Worm (Caenorhabditis elegans) whole organism, L3 larva: ENCODE results near the gene srg-50.

Source experiments
- R02D3.7 ChIP-seq: fragments of 150-350 bp; optimal IDR thresholded peaks from 2 replicates; lab custom pipeline; 2014; ENCODE audit warnings: missing biosample characterization, missing genetic modification characterization
- ZK546.5 ChIP-seq: sonication (generic microtip); optimal IDR thresholded peaks from 2 replicates; lab custom pipeline; 2017; ENCODE audit warnings: missing biosample characterization, missing genetic modification characterization
- ama-1 ChIP-seq: fragments of 150-350 bp; optimal IDR thresholded peaks from 2 replicates; lab custom pipeline; 2018
- ceh-16 ChIP-seq: sonication (generic microtip); optimal IDR thresholded peaks from 2 replicates; lab custom pipeline; 2017; ENCODE audit warnings: missing biosample characterization, missing genetic modification characterization
- ceh-28 ChIP-seq: fragments of 150-350 bp; optimal IDR thresholded peaks from 2 replicates; lab custom pipeline; 2014; ENCODE audit warnings: missing biosample characterization, missing genetic modification reagents, missing genetic modification characterization
- ceh-82 ChIP-seq: fragments of 150-350 bp; optimal IDR thresholded peaks from 2 replicates; lab custom pipeline; 2014; ENCODE audit warnings: missing biosample characterization, missing genetic modification characterization
- ceh-9 ChIP-seq: sonication (generic microtip); optimal IDR thresholded peaks from 2 replicates; lab custom pipeline; 2018; ENCODE audit warnings: missing biosample characterization, missing genetic modification characterization
- daf-12 ChIP-seq: fragments of 150-350 bp; optimal IDR thresholded peaks from 2 replicates; lab custom pipeline; 2014; ENCODE audit warnings: missing biosample characterization, missing genetic modification reagents, missing genetic modification characterization
- egl-5 ChIP-seq: fragments of 150-350 bp; optimal IDR thresholded peaks from 2 replicates; lab custom pipeline; 2017; ENCODE audit warnings: missing biosample characterization, missing genetic modification reagents, missing genetic modification characterization, inconsistent platforms
- elt-1 ChIP-seq: fragments of 150-350 bp; optimal IDR thresholded peaks from 2 replicates; lab custom pipeline; 2014; ENCODE audit warnings: missing biosample characterization, missing genetic modification characterization
- elt-2 ChIP-seq: sonication (generic microtip); optimal IDR thresholded peaks from 2 replicates; lab custom pipeline; 2016; ENCODE audit warnings: missing genetic modification reagents, mild to moderate bottlenecking, missing genetic modification characterization, missing compliant biosample characterization
- fkh-10 ChIP-seq: sonication (generic microtip); optimal IDR thresholded peaks from 2 replicates; lab custom pipeline; 2017; ENCODE audit warnings: missing biosample characterization, missing genetic modification reagents, missing genetic modification characterization
- fkh-2 ChIP-seq: fragments of 150-350 bp; optimal IDR thresholded peaks from 2 replicates; lab custom pipeline; 2014; ENCODE audit warnings: missing biosample characterization, missing genetic modification reagents, missing genetic modification characterization
- fos-1 ChIP-seq: fragments of 150-350 bp; optimal IDR thresholded peaks from 2 replicates; lab custom pipeline; 2014; ENCODE audit warnings: missing biosample characterization, missing genetic modification characterization
- hmg-11 ChIP-seq: sonication (generic microtip); optimal IDR thresholded peaks from 2 replicates; lab custom pipeline; 2016; ENCODE audit warnings: missing genetic modification characterization, missing compliant biosample characterization
- lin-15B ChIP-seq: fragments of 150-350 bp; optimal IDR thresholded peaks from 2 replicates; lab custom pipeline; 2014; ENCODE audit warnings: missing biosample characterization, missing genetic modification characterization
- lin-39 ChIP-seq: fragments of 150-350 bp; optimal IDR thresholded peaks from 2 replicates; lab custom pipeline; 2018; ENCODE audit warnings: missing biosample characterization, missing genetic modification reagents, missing genetic modification characterization
- lsy-12 ChIP-seq: sonication (generic microtip); optimal IDR thresholded peaks from 2 replicates; lab custom pipeline; 2016; ENCODE audit warnings: mild to moderate bottlenecking, missing genetic modification characterization, missing compliant biosample characterization
- mdl-1 ChIP-seq: fragments of 150-350 bp; optimal IDR thresholded peaks from 2 replicates; lab custom pipeline; 2014; ENCODE audit warnings: missing biosample characterization, missing genetic modification characterization
- mml-1 ChIP-seq: fragments of 150-350 bp; sonication (generic microtip); optimal IDR thresholded peaks from 3 replicates; lab custom pipeline; 2014; ENCODE audit warnings: missing biosample characterization, missing genetic modification characterization
- nfya-1 ChIP-seq: sonication (generic microtip); optimal IDR thresholded peaks from 2 replicates; lab custom pipeline; 2017; ENCODE audit warnings: missing genetic modification characterization, mild to moderate bottlenecking, missing compliant biosample characterization, antibody characterized with exemption, moderate library complexity; ENCODE audit not compliant: insufficient read depth
- nhr-11 ChIP-seq: fragments of 150-350 bp; optimal IDR thresholded peaks from 2 replicates; lab custom pipeline; 2014; ENCODE audit warnings: missing biosample characterization, missing genetic modification characterization
- nhr-12 ChIP-seq: fragments of 150-350 bp; optimal IDR thresholded peaks from 2 replicates; lab custom pipeline; 2014; ENCODE audit warnings: missing biosample characterization, missing genetic modification characterization
- nhr-23 ChIP-seq: fragments of 150-350 bp; optimal IDR thresholded peaks from 2 replicates; lab custom pipeline; 2014; ENCODE audit warnings: missing biosample characterization, missing genetic modification reagents, missing genetic modification characterization
- nhr-237 ChIP-seq: fragments of 150-350 bp; optimal IDR thresholded peaks from 2 replicates; lab custom pipeline; 2014; ENCODE audit warnings: missing biosample characterization, missing genetic modification characterization
- nhr-25 ChIP-seq: sonication (generic microtip); optimal IDR thresholded peaks from 2 replicates; lab custom pipeline; 2017; ENCODE audit warnings: missing biosample characterization, missing genetic modification characterization
- nhr-28 ChIP-seq: fragments of 150-350 bp; optimal IDR thresholded peaks from 2 replicates; lab custom pipeline; 2014; ENCODE audit warnings: missing biosample characterization, missing genetic modification characterization
- nhr-43 ChIP-seq: sonication (generic microtip); optimal IDR thresholded peaks from 2 replicates; lab custom pipeline; 2016; ENCODE audit warnings: mild to moderate bottlenecking, missing genetic modification characterization, missing compliant biosample characterization; ENCODE audit not compliant: poor library complexity, severe bottlenecking
- nhr-67 ChIP-seq: fragments of 150-350 bp; optimal IDR thresholded peaks from 2 replicates; lab custom pipeline; 2014; ENCODE audit warnings: missing biosample characterization, missing genetic modification characterization
- nhr-76 ChIP-seq: fragments of 150-350 bp; sonication (generic microtip); optimal IDR thresholded peaks from 5 replicates; lab custom pipeline; 2014; ENCODE audit warnings: missing biosample characterization, missing genetic modification characterization
- nhr-77 ChIP-seq: fragments of 150-350 bp; optimal IDR thresholded peaks from 2 replicates; lab custom pipeline; 2014; ENCODE audit warnings: missing biosample characterization, missing genetic modification characterization
- pha-4 ChIP-seq: fragments of 150-350 bp; optimal IDR thresholded peaks from 2 replicates; lab custom pipeline; 2014; ENCODE audit warnings: missing biosample characterization, missing genetic modification reagents, missing genetic modification characterization
- pqm-1 ChIP-seq: fragments of 150-350 bp; optimal IDR thresholded peaks from 2 replicates; lab custom pipeline; 2017; ENCODE audit warnings: missing biosample characterization, missing genetic modification characterization, inconsistent platforms
- sea-2 ChIP-seq: fragments of 150-350 bp; sonication (generic microtip); optimal IDR thresholded peaks from 4 replicates; lab custom pipeline; 2014; ENCODE audit warnings: missing biosample characterization, missing genetic modification reagents, missing genetic modification characterization
- skn-1 ChIP-seq: fragments of 150-350 bp; optimal IDR thresholded peaks from 2 replicates; lab custom pipeline; 2014; ENCODE audit warnings: missing biosample characterization, missing genetic modification characterization
- tbx-2 ChIP-seq: sonication (generic microtip); optimal IDR thresholded peaks from 2 replicates; lab custom pipeline; 2016; ENCODE audit warnings: mild to moderate bottlenecking, missing genetic modification characterization, missing compliant biosample characterization
- unc-62 ChIP-seq: fragments of 150-350 bp; sonication (generic microtip); optimal IDR thresholded peaks from 4 replicates; lab custom pipeline; 2014; ENCODE audit warnings: missing biosample characterization, missing genetic modification reagents, missing genetic modification characterization
- zag-1 ChIP-seq: fragments of 150-350 bp; optimal IDR thresholded peaks from 2 replicates; lab custom pipeline; 2014; ENCODE audit warnings: missing biosample characterization, missing genetic modification characterization
- ztf-11 ChIP-seq: fragments of 150-350 bp; optimal IDR thresholded peaks from 2 replicates; lab custom pipeline; 2014; ENCODE audit warnings: missing biosample characterization, missing genetic modification characterization
- ztf-4 ChIP-seq: fragments of 150-350 bp; optimal IDR thresholded peaks from 2 replicates; lab custom pipeline; 2014; ENCODE audit warnings: missing biosample characterization, missing genetic modification characterization

The srg-50 gene

DNA sequence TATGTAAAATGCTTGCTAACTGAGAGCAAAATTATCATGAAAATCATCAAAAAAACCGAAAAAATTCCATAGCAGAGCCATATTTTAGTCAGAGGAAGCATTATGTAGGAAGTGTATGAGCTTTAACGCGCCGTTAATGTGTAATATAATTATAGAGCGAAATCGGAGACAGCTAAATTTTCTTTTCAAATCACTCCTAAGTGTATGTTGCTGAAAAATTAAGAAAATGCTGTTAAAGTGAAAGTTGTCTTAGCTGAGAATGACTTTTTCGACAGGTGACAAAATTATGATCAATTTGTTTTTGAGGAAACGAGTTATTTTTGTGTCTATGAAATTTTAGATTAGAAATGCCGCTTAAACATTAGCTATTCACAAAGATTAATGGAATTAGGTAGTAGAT lies at the start of gene srg-50:
TSS of gene srg-50 (minus strand) at position 101 of the 400 bp plus-strand sequence.
- TF ChIP-seq lsy-12 (no peak), nhr-76 (tag; lab: Kevin White, UChicago) (no peak), ztf-11 (tag; lab: Kevin White, UChicago) (no peak), elt-2 (tag; lab: Kevin White, UChicago) (no peak), nhr-25 (tag; lab: Kevin White, UChicago) (no peak), elt-1 (no peak), skn-1 (tag; lab: Kevin White, UChicago) (no peak), nhr-43 (no peak), daf-12 (no peak), zag-1 (no peak), ceh-82 (no peak), fkh-2 (no peak), nhr-12 (tag; lab: Kevin White, UChicago) (no peak), tbx-2 (no peak), unc-62 (no peak), R02D3.7 (no peak), nhr-67 (tag; lab: Kevin White, UChicago) (no peak), lin-39 (tag; lab: Kevin White, UChicago) (no peak)

DNA sequence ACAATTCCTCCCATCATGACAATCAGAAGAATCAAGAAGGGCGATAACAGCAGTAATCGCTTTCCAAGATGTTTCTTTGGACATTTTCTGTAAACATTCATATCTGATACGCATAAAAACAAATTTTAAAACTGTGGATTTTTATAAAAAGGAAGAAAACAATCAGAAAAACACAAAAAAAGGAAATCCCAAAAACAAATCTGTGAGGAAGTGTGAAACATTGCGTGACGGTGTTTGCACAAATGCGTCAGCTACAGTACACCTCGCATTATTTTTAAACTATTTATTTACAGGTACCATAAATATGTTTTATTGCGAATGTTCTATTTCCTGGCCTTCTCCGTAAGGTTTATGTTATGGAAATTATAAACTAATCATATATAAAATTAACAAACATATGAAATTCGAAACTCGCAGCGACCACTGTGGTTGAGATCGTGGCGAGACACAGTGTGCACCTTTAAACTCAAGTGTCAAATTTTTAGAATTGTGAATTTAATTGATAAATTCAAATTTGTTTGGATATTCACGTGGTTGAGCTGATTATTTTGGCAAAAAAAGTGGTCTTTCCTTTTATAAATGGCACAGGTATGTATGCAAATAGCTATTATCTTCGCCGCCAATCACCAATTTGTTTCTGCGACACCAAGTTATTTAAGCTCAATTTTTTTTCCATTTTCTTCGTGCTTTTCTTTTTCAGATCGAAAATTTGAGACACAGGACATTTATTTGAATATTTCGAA lies 46.5 kb upstream of the srg-50 start, which contains the start of the genes C34D4.10 and str-48:
TSS of gene C34D4.10 (minus strand) at position 101 of the 743 bp plus-strand sequence.
TSS of gene str-48 (plus strand) at position 693 of the 743 bp plus-strand sequence.
- TF ChIP-seq fkh-2: no peak
- no peak for TF ChIP-seq hmg-11 (tag; lab: Kevin White, UChicago)
- TF ChIP-seq nhr-43: no peak
- TF ChIP-seq nfya-1 (tag; lab: Kevin White, UChicago): no peak
- no peak for TF ChIP-seq tbx-2
- no peak for TF ChIP-seq nhr-11 (tag; lab: Kevin White, UChicago)
- TF ChIP-seq ceh-9: no peak

DNA sequence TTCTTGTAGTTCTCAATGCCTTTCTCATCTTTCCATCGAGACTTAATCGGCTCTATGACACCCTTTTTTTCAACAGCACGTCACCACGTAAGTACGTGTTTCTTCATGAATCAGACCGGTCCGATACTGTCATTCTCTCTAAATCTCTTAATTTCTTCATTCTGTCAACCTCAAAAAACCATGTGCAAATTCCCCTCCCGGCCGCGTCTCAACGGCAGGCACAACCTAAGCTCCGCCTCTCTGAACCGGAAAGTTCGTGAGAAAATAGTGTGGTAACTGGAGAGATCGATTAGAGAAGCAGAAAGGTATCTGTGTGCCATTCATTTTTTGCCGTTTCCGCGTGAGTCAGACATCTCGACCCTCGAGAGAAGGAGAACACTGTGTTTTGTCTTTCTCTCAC lies 39.6 kb upstream of the srg-50 start, which contains the start of gene nas-8:
TSS of gene nas-8 (plus strand) at position 301 of the 400 bp plus-strand sequence.
- TF ChIP-seq ceh-9 (no peak), mdl-1 (tag; lab: Kevin White, UChicago) (no peak), hmg-11 (tag; lab: Kevin White, UChicago) (no peak), ztf-4 (tag; lab: Kevin White, UChicago) (no peak), egl-5 (tag; lab: Kevin White, UChicago) (no peak), ama-1 (lab: Kevin White, UChicago) (no peak), pqm-1 (no peak), nhr-237 (tag; lab: Kevin White, UChicago) (no peak), nhr-28 (tag; lab: Kevin White, UChicago) (no peak), lin-39 (tag; lab: Kevin White, UChicago) (no peak), sea-2 (no peak), fos-1 (tag; lab: Kevin White, UChicago) (no peak)

DNA sequence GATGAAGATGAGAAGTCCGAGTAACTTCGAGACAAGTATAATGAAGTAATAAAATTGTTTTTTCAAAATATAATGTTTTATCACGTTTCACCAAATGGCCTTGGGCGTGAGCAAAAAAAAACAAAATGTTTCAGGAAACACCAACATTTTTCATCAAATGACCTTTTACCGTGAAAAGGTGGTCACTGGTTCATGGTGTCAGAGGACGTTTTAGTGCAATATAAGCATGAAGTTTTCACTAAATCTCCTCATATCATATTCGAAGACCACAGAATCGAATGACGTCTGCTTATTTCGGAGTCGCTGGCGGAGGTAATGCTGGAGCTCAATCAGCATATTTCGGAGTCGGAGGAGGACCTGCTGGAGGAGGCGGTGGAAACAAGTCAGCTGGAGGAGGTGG lies 36.4 kb upstream of the srg-50 start, which contains the start of the genes ZC477.7 and ssq-3:
TSS of gene ZC477.7 (minus strand) at position 101 of the 400 bp plus-strand sequence.
TSS of gene ssq-3 (plus strand) at position 251 of the 400 bp plus-strand sequence.
- TF ChIP-seq elt-2 (tag; lab: Kevin White, UChicago): no peak
- no peak for TF ChIP-seq ceh-28
- no peak for TF ChIP-seq R02D3.7
- no peak for TF ChIP-seq lin-15B (tag; lab: Kevin White, UChicago)
- no peak for TF ChIP-seq ceh-16 (tag; lab: Kevin White, UChicago)
- TF ChIP-seq elt-1: no peak
- TF ChIP-seq hmg-11 (tag; lab: Kevin White, UChicago): no peak
- TF ChIP-seq ztf-4 (tag; lab: Kevin White, UChicago): no peak
- no peak for TF ChIP-seq unc-62
- no peak for TF ChIP-seq lsy-12
- TF ChIP-seq nhr-23 (tag; lab: Kevin White, UChicago): no peak
- TF ChIP-seq mdl-1 (tag; lab: Kevin White, UChicago): no peak
- TF ChIP-seq nhr-77 (tag; lab: Kevin White, UChicago): no peak
- no peak for TF ChIP-seq nhr-28 (tag; lab: Kevin White, UChicago)
- TF ChIP-seq ceh-82: no peak
- TF ChIP-seq pha-4 (tag; lab: Kevin White, UChicago): no peak
- no peak for TF ChIP-seq zag-1
- no peak for TF ChIP-seq fkh-10 (GFP tag; lab: Kevin White, UChicago)
- no peak for TF ChIP-seq ZK546.5 (tag; lab: Kevin White, UChicago)
- TF ChIP-seq mml-1 (tag; lab: Kevin White, UChicago): no peak
